Worm (Caenorhabditis elegans) whole organism, L4 larva: Measurements from ENCODE around the gene H06I04.3.

Experiments
- ZK546.5 ChIP-seq, 2 experiments: sonication (generic microtip); optimal IDR thresholded peaks; 2 replicates each; lab custom pipeline; 2017; ENCODE audit warnings: missing biosample characterization in 2 of 2, missing genetic modification characterization in 2 of 2
- gei-8 ChIP-seq: fragments of 200-800 bp; sonication (Bioruptor generic); optimal IDR thresholded peaks from 2 replicates; lab custom pipeline; 2018; ENCODE audit warnings: mild to moderate bottlenecking, missing genetic modification characterization, missing compliant biosample characterization
- nhr-11 ChIP-seq: fragments of 150-350 bp; optimal IDR thresholded peaks from 2 replicates; lab custom pipeline; 2014; ENCODE audit warnings: missing biosample characterization, missing genetic modification characterization
- pqm-1 ChIP-seq: sonication (generic microtip); optimal IDR thresholded peaks from 2 replicates; lab custom pipeline; 2017; ENCODE audit warnings: missing biosample characterization, missing genetic modification characterization
- skn-1 ChIP-seq: fragments of 150-350 bp; optimal IDR thresholded peaks from 2 replicates; lab custom pipeline; 2014; ENCODE audit warnings: missing biosample characterization, missing genetic modification characterization

DNA sequence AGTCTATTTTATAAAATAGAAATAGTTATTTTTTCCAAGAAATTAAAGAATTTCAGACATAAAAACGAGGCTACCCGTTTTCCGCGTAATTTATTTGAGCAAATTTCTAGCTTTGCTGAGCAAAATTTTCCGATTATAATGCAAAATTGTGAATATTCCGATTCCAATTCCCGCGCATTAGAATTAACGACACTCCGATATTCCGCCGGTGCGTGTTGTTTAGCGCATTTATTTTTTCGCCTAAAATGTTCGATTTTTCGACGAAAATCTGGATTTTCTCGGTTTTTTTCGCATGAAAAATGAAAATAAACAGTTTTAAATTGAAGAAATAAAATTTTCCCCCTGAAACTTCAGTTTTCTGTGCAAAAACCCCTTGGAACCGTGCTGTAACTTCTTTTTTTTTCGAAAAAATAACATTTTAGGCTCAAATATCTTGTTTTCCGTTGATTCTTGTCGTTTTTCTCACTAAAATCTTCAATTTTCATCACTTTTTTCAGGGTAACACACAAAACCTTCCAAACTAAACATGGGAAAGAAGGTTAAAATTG is at the start of gene H06I04.3:
- no peak for TF ChIP-seq pqm-1 (tag; lab: Kevin White, UChicago)
- no peak for TF ChIP-seq ZK546.5 (tag; optimal IDR thresholded peaks at IDR 0.05; lab: Kevin White, UChicago)
- no peak for TF ChIP-seq nhr-11
- TF ChIP-seq gei-8 (GFP tag; lab: Kevin White, UChicago) = no peak
- no peak for TF ChIP-seq skn-1 (tag; lab: Kevin White, UChicago)
